Fruit fly (Drosophila melanogaster) whole organism, prepupa: Measurements from ENCODE around the gene spn-E.

Source experiments
- Blimp-1 ChIP-seq: fragments of 200-800 bp; sonication (Bioruptor generic); optimal IDR thresholded peaks from 3 replicates; lab custom pipeline; 2017; ENCODE audit warnings: missing biosample characterization, missing genetic modification characterization, mild to moderate bottlenecking, moderate library complexity, missing genetic modification reagents
- CG10631 ChIP-seq: fragments of 200-800 bp; sonication (Bioruptor generic); optimal IDR thresholded peaks from 2 replicates; lab custom pipeline; 2016; ENCODE audit warnings: missing biosample characterization, missing genetic modification characterization
- CG11294 ChIP-seq: fragments of 200-800 bp; sonication (Bioruptor generic); IDR thresholded peaks from 2 replicates; pipeline ENCODE4 v1.3.6; 2022; ENCODE audit warnings: missing biosample characterization, missing genetic modification characterization
- CG11762 ChIP-seq: fragments of 200-800 bp; sonication (Bioruptor generic); optimal IDR thresholded peaks from 3 replicates; lab custom pipeline; 2016; ENCODE audit warnings: missing biosample characterization, missing genetic modification characterization; ENCODE audit not compliant: insufficient read depth
- CG15336 ChIP-seq: fragments of 200-800 bp; sonication (Bioruptor generic); IDR thresholded peaks from 2 replicates; pipeline ENCODE4 v1.3.6; 2022; ENCODE audit warnings: missing biosample characterization, missing genetic modification characterization
- CG1621 ChIP-seq: fragments of 200-800 bp; sonication (Bioruptor generic); optimal IDR thresholded peaks from 3 replicates; lab custom pipeline; 2018; ENCODE audit warnings: missing biosample characterization, mild to moderate bottlenecking, missing genetic modification characterization
- CG16779 ChIP-seq: fragments of 200-800 bp; sonication (Bioruptor generic); optimal IDR thresholded peaks from 3 replicates; lab custom pipeline; 2017; ENCODE audit warnings: missing biosample characterization, mild to moderate bottlenecking, missing genetic modification characterization
- CG31627 ChIP-seq: fragments of 200-800 bp; sonication (Bioruptor generic); optimal IDR thresholded peaks from 3 replicates; lab custom pipeline; 2016; ENCODE audit warnings: missing biosample characterization, missing genetic modification characterization
- CG32006 ChIP-seq: fragments of 200-800 bp; sonication (Bioruptor generic); optimal IDR thresholded peaks from 3 replicates; lab custom pipeline; 2017; ENCODE audit warnings: missing biosample characterization, mild to moderate bottlenecking, missing genetic modification characterization
- CG6792 ChIP-seq: fragments of 200-800 bp; sonication (Bioruptor generic); optimal IDR thresholded peaks from 3 replicates; lab custom pipeline; 2016; ENCODE audit warnings: missing biosample characterization, missing genetic modification characterization
- CG6808 ChIP-seq: fragments of 200-800 bp; sonication (Bioruptor generic); optimal IDR thresholded peaks from 3 replicates; lab custom pipeline; 2017; ENCODE audit warnings: missing biosample characterization, missing genetic modification characterization, mild to moderate bottlenecking, moderate library complexity, missing genetic modification reagents
- CG6854 ChIP-seq: fragments of 200-800 bp; sonication (Bioruptor generic); optimal IDR thresholded peaks from 2 replicates; lab custom pipeline; 2017; ENCODE audit warnings: missing biosample characterization, mild to moderate bottlenecking, missing genetic modification characterization
- CG8119 ChIP-seq: fragments of 200-800 bp; sonication (Bioruptor generic); IDR thresholded peaks from 3 replicates; pipeline ENCODE4 v1.3.6; 2022; ENCODE audit warnings: missing biosample characterization, missing genetic modification characterization
- CG8632 ChIP-seq: fragments of 200-800 bp; sonication (Bioruptor generic); optimal IDR thresholded peaks from 3 replicates; lab custom pipeline; 2016; ENCODE audit warnings: missing biosample characterization, missing genetic modification characterization
- CG9139 ChIP-seq: fragments of 200-800 bp; sonication (Bioruptor generic); optimal IDR thresholded peaks from 3 replicates; lab custom pipeline; 2017; ENCODE audit warnings: missing biosample characterization, mild to moderate bottlenecking, missing genetic modification characterization
- Eip75B ChIP-seq: fragments of 200-800 bp; sonication (Bioruptor generic); optimal IDR thresholded peaks from 3 replicates; lab custom pipeline; 2016; ENCODE audit warnings: missing biosample characterization, missing genetic modification characterization
- Eip78C ChIP-seq: fragments of 200-800 bp; sonication (Bioruptor generic); peaks from one replicate; lab custom pipeline; 2016; ENCODE audit warnings: missing biosample characterization, missing genetic modification characterization
- Eip93F ChIP-seq: fragments of 200-800 bp; sonication (Bioruptor generic); optimal IDR thresholded peaks from 2 replicates; lab custom pipeline; 2016; ENCODE audit warnings: missing biosample characterization, mild to moderate bottlenecking, missing genetic modification characterization
- Hr38 ChIP-seq: sonication (Bioruptor generic); optimal IDR thresholded peaks from 2 replicates; lab custom pipeline; 2016; ENCODE audit warnings: missing biosample characterization, missing genetic modification characterization
- Hr39 ChIP-seq: fragments of 200-800 bp; sonication (Bioruptor generic); optimal IDR thresholded peaks from 2 replicates; lab custom pipeline; 2016; ENCODE audit warnings: missing biosample characterization, missing genetic modification characterization
- Hr4 ChIP-seq: fragments of 200-800 bp; sonication (Bioruptor generic); optimal IDR thresholded peaks from 3 replicates; lab custom pipeline; 2016; ENCODE audit warnings: missing biosample characterization, missing genetic modification characterization
- Lpt ChIP-seq: fragments of 200-800 bp; sonication (Bioruptor generic); optimal IDR thresholded peaks from 3 replicates; lab custom pipeline; 2016; ENCODE audit warnings: missing biosample characterization, missing genetic modification characterization
- Met ChIP-seq: fragments of 200-800 bp; sonication (Bioruptor generic); optimal IDR thresholded peaks from 3 replicates; lab custom pipeline; 2016; ENCODE audit warnings: missing biosample characterization, missing genetic modification characterization
- OdsH ChIP-seq: fragments of 200-800 bp; sonication (Bioruptor generic); optimal IDR thresholded peaks from 3 replicates; lab custom pipeline; 2016; ENCODE audit warnings: missing biosample characterization, missing genetic modification characterization
- Smox ChIP-seq: fragments of 200-800 bp; sonication (Bioruptor generic); optimal IDR thresholded peaks from 3 replicates; lab custom pipeline; 2016; ENCODE audit warnings: missing biosample characterization, missing genetic modification characterization
- Sox102F ChIP-seq: fragments of 200-800 bp; sonication (Bioruptor generic); optimal IDR thresholded peaks from 2 replicates; lab custom pipeline; 2016; ENCODE audit warnings: missing biosample characterization, mild to moderate bottlenecking, missing genetic modification characterization
- Sox15 ChIP-seq: fragments of 200-800 bp; sonication (Bioruptor generic); optimal IDR thresholded peaks from 3 replicates; lab custom pipeline; 2016; ENCODE audit warnings: missing biosample characterization, missing genetic modification characterization
- achi ChIP-seq: fragments of 200-800 bp; sonication (Bioruptor generic); optimal IDR thresholded peaks from 3 replicates; lab custom pipeline; 2016; ENCODE audit warnings: missing biosample characterization, missing genetic modification characterization
- acj6 ChIP-seq: fragments of 200-800 bp; sonication (Bioruptor generic); optimal IDR thresholded peaks from 3 replicates; lab custom pipeline; 2016; ENCODE audit warnings: missing biosample characterization, missing genetic modification characterization
- cyc ChIP-seq: fragments of 200-800 bp; sonication (Bioruptor generic); optimal IDR thresholded peaks from 3 replicates; lab custom pipeline; 2016; ENCODE audit warnings: missing biosample characterization, missing genetic modification characterization
- dsx ChIP-seq: fragments of 200-800 bp; optimal IDR thresholded peaks from 3 replicates; lab custom pipeline; 2019; ENCODE audit warnings: missing biosample characterization, mild to moderate bottlenecking, missing genetic modification characterization, moderate library complexity; ENCODE audit not compliant: poor library complexity, severe bottlenecking
- eg ChIP-seq: fragments of 200-800 bp; sonication (Bioruptor generic); IDR thresholded peaks from 3 replicates; pipeline ENCODE4 v1.3.6; 2022; ENCODE audit warnings: missing biosample characterization, missing genetic modification characterization
- esn ChIP-seq: fragments of 200-800 bp; sonication (Bioruptor generic); optimal IDR thresholded peaks from 2 replicates; lab custom pipeline; 2016; ENCODE audit warnings: missing biosample characterization, mild to moderate bottlenecking, missing genetic modification characterization, moderate library complexity
- fd85E ChIP-seq: fragments of 200-800 bp; sonication (Bioruptor generic); optimal IDR thresholded peaks from 3 replicates; lab custom pipeline; 2016; ENCODE audit warnings: missing biosample characterization, missing genetic modification characterization
- lz ChIP-seq: fragments of 200-800 bp; sonication (Bioruptor generic); optimal IDR thresholded peaks from 3 replicates; lab custom pipeline; 2016; ENCODE audit warnings: missing biosample characterization, missing genetic modification characterization
- net ChIP-seq: fragments of 200-800 bp; sonication (Bioruptor generic); optimal IDR thresholded peaks from 3 replicates; lab custom pipeline; 2016; ENCODE audit warnings: missing biosample characterization, missing genetic modification characterization
- pdm3 ChIP-seq: fragments of 200-800 bp; sonication (Bioruptor generic); optimal IDR thresholded peaks from 3 replicates; lab custom pipeline; 2016; ENCODE audit warnings: missing biosample characterization, missing genetic modification characterization
- salr ChIP-seq, 2 experiments: fragments of 200-800 bp; sonication (Bioruptor generic); optimal IDR thresholded peaks; 3 replicates each; lab custom pipeline; 2016 to 2018; ENCODE audit warnings: missing biosample characterization in 2 of 2, missing genetic modification characterization in 2 of 2, mild to moderate bottlenecking in 1 of 2
- ss ChIP-seq, 2 experiments: fragments of 200-800 bp; sonication (Bioruptor generic); optimal IDR thresholded peaks; 2 replicates in 1 of 2; 3 replicates in 1 of 2; lab custom pipeline; 2017 to 2018; ENCODE audit warnings: mild to moderate bottlenecking in 2 of 2, missing biosample characterization in 2 of 2, missing genetic modification characterization in 2 of 2, moderate library complexity in 1 of 2
- svp ChIP-seq: fragments of 200-800 bp; sonication (Bioruptor generic); peaks from one replicate; lab custom pipeline; 2016; ENCODE audit warnings: missing biosample characterization, missing genetic modification characterization
- topi ChIP-seq: fragments of 200-800 bp; sonication (Bioruptor generic); optimal IDR thresholded peaks from 3 replicates; lab custom pipeline; 2016; ENCODE audit warnings: missing biosample characterization, missing genetic modification characterization
- vri ChIP-seq: fragments of 200-800 bp; sonication (Bioruptor generic); optimal IDR thresholded peaks from 3 replicates; lab custom pipeline; 2016; ENCODE audit warnings: missing biosample characterization, mild to moderate bottlenecking, missing genetic modification characterization

Gene spn-E

dm6 chr3R:15803502-15804461, 33.4 kb upstream of the spn-E start, which contains the start of gene alpha-Man-IIb (continued):
- peak; percentile 5 for TF ChIP-seq lz (GFP tag; lab: Kevin White, UChicago)
- no peak for TF ChIP-seq topi (GFP tag; lab: Kevin White, UChicago)
- TF ChIP-seq CG6792 (GFP tag; lab: Kevin White, UChicago): no peak
- TF ChIP-seq CG31627 (GFP tag; lab: Kevin White, UChicago): peak; percentile 22
- peak; percentile 70 for TF ChIP-seq svp (GFP tag; lab: Kevin White, UChicago)
- no peak for TF ChIP-seq vri (GFP tag; lab: Kevin White, UChicago)
- TF ChIP-seq fd85E: no peak
- TF ChIP-seq CG16779 (tag; lab: Kevin White, UChicago): no peak
- no peak for TF ChIP-seq Sox102F
- TF ChIP-seq CG11294: no peak
- TF ChIP-seq CG15336: no peak
- TF ChIP-seq CG8632 (GFP tag; lab: Kevin White, UChicago): no peak
- TF ChIP-seq ss (GFP tag; optimal IDR thresholded peaks at IDR 0.05; lab: Kevin White, UChicago): peak in 1 of 2 experiments; percentile 23
- TF ChIP-seq acj6 (GFP tag; lab: Kevin White, UChicago): no peak
- TF ChIP-seq Met (GFP tag; lab: Kevin White, UChicago): no peak
- no peak for TF ChIP-seq OdsH (GFP tag; lab: Kevin White, UChicago)
- TF ChIP-seq eg (GFP tag; lab: Robert Waterston, UW): no peak
- TF ChIP-seq esn (GFP tag; lab: Kevin White, UChicago): peak; percentile 19
- TF ChIP-seq Hr38 (GFP tag; lab: Kevin White, UChicago): no peak
- no peak for TF ChIP-seq CG11762
- no peak for TF ChIP-seq pdm3 (GFP tag; lab: Kevin White, UChicago)

DNA sequence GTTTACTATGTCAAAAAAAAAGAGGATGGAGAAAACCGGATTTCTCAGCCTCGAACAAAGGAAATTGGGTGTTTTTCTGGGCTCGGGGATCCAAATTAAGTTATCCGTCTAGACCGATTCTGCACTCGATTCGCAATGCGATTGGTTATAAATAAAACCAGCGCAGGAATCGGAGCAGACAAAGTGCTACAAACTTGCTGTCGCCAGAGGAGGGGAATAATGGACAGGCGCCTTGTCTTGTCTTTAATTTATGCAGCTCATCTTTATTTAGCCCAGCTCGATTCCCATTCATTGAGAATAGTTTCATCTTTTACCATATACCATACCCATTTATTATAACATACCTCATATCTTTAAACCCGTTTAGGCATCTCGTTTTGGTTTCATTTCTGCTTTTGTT, 32.5 kb upstream of the spn-E start:
- peak; percentile 96 for TF ChIP-seq dsx (GFP tag; lab: Kevin White, UChicago)
- TF ChIP-seq Blimp-1 (GFP tag; lab: Kevin White, UChicago): no peak
- no peak for TF ChIP-seq Hr39

- peak; percentile 3 for TF ChIP-seq achi (GFP tag; lab: Kevin White, UChicago)
- TF ChIP-seq Lpt (GFP tag; lab: Kevin White, UChicago): peak; percentile 2
- peak; percentile 45 for TF ChIP-seq topi (GFP tag; lab: Kevin White, UChicago)
- peak; percentile 5 for TF ChIP-seq Hr39
- peak; percentile 36; the same call in 2 of the 3 replicates for TF ChIP-seq CG8119 (GFP tag; lab: Robert Waterston, UW)
- no peak for TF ChIP-seq OdsH (GFP tag; lab: Kevin White, UChicago)
- TF ChIP-seq lz (GFP tag; lab: Kevin White, UChicago): peak; percentile 26
- peak in 1 of 2 experiments; percentile 34 for TF ChIP-seq salr (GFP tag; optimal IDR thresholded peaks at IDR 0.05; lab: Kevin White, UChicago)
- peak; percentile 86 for TF ChIP-seq Eip78C (GFP tag; lab: Kevin White, UChicago)
- peak; percentile 40 for TF ChIP-seq Met (GFP tag; lab: Kevin White, UChicago)
- peak; percentile 45 for TF ChIP-seq esn (GFP tag; lab: Kevin White, UChicago)
- TF ChIP-seq pdm3 (GFP tag; lab: Kevin White, UChicago): no peak
- TF ChIP-seq cyc (GFP tag; lab: Kevin White, UChicago): no peak
- TF ChIP-seq svp (GFP tag; lab: Kevin White, UChicago): peak; percentile 68
- peak; percentile 75 for TF ChIP-seq CG32006 (GFP tag; lab: Kevin White, UChicago)
- TF ChIP-seq Hr4 (GFP tag; lab: Kevin White, UChicago): peak; percentile 47
- TF ChIP-seq CG15336: 0 out of 2 replicates have a peak, but pooled peaks have one; percentile 26
- TF ChIP-seq Smox (GFP tag; lab: Kevin White, UChicago): no peak
Measured at dm6 chr3R:15806341-15806740, 30.9 kb upstream of the spn-E start.

DNA sequence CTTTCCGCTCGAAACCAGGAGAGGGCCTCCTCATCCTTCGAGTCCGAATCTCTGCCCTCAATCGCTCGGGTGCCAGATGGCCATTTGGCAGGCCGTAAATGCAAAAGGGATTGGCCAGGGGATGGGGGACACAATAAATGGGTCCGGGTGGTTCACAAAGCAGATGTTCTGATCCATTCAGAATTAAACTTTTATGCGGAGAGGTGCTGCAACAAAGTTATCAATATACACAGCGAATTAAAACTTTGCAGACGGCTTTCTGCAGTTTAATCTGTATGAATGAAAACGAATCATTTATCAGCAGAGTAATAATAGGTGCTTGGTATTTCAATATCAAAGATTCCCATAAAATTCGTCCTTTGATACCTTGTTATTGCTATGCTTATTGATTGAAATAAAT, 29.9 kb upstream of the spn-E start:
- peak; percentile 94 for TF ChIP-seq dsx (GFP tag; lab: Kevin White, UChicago)
- no peak for TF ChIP-seq CG16779 (tag; lab: Kevin White, UChicago)
- peak; percentile 69 for TF ChIP-seq CG1621 (tag; lab: Kevin White, UChicago)
- no peak for TF ChIP-seq CG6808 (GFP tag; lab: Kevin White, UChicago)
- no peak for TF ChIP-seq Eip75B (GFP tag; lab: Kevin White, UChicago)
- TF ChIP-seq pdm3 (GFP tag; lab: Kevin White, UChicago): peak; percentile 1
- TF ChIP-seq Blimp-1 (GFP tag; lab: Kevin White, UChicago): no peak
- TF ChIP-seq net (GFP tag; lab: Kevin White, UChicago): peak; percentile 11
- peak; percentile 39 for TF ChIP-seq CG6854 (GFP tag; lab: Kevin White, UChicago)
- no peak for TF ChIP-seq CG10631 (GFP tag; lab: Kevin White, UChicago)
- TF ChIP-seq Sox15 (GFP tag; lab: Kevin White, UChicago): no peak
- no peak for TF ChIP-seq Eip93F (GFP tag; lab: Kevin White, UChicago)
- TF ChIP-seq CG9139 (GFP tag; lab: Kevin White, UChicago): no peak
